Worm (Caenorhabditis elegans) whole organism, mixed stage, embryonic: ENCODE data around the gene C13F10.5.

Source experiments
- blmp-1 ChIP-seq: fragments of 150-350 bp; optimal IDR thresholded peaks from 2 replicates; lab custom pipeline; 2014; ENCODE audit warnings: missing biosample characterization, missing genetic modification characterization
- elt-3 ChIP-seq: fragments of 150-350 bp; optimal IDR thresholded peaks from 2 replicates; lab custom pipeline; 2014; ENCODE audit warnings: missing biosample characterization, missing genetic modification characterization
- lin-13 ChIP-seq: fragments of 150-350 bp; optimal IDR thresholded peaks from 2 replicates; lab custom pipeline; 2014; ENCODE audit warnings: missing biosample characterization, missing genetic modification characterization

- TF ChIP-seq elt-3 (tag; lab: Kevin White, UChicago) (no peak), lin-13 (tag; lab: Kevin White, UChicago) (no peak), blmp-1 (tag; lab: Kevin White, UChicago) (no peak)
These were observed 22.9 kb downstream of the C13F10.5 start, which contains the start of gene attf-2 for ce11 chrV:7196037-7196436.
